Fruit fly (Drosophila melanogaster): ENCODE measurements around the gene CG13005.

Gene CG13005

DNA sequence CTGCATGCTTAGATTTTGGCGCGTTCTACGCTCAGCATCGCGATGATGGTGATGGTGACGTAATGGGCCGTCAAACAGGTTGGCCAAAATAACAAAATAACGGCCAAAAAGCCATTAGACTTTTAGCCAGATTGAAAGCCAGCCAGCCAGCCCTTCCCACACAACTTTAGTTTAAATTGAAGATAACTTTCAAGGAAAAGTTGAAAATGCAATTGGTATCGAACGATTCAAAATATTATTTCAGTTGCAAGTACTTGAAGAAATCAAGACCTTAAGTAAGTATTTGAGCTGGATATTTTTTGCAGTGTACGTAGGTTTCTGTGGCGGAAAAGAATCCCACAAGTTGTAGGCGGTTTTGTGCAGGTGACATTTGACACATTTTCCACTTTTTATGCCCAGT lies 22.4 kb upstream of the CG13005 start (continued):
- TF ChIP-seq CG7963 (GFP tag; IDR thresholded peaks at IDR 0.05; ENCODE audit: partially characterized antibody) (no peak), CG6854 (GFP tag; optimal IDR thresholded peaks at IDR 0.05) (no peak), Rx (GFP tag; IDR thresholded peaks at IDR 0.05) (peak; percentile 32; the same call in 1 of the 2 replicates), CG18764 (GFP tag; optimal IDR thresholded peaks at IDR 0.05) (no peak), Doc3 (GFP tag; IDR thresholded peaks at IDR 0.05; ENCODE audit: partially characterized antibody) (no peak), Ptx1 (GFP tag; IDR thresholded peaks at IDR 0.05) (0 out of 2 replicates have a peak, but pooled peaks have one; percentile 33), Poxn (GFP tag; IDR thresholded peaks at IDR 0.05) (no peak), amos (GFP tag; IDR thresholded peaks at IDR 0.05; ENCODE audit: partially characterized antibody) (no peak), Dip2 (GFP tag; IDR thresholded peaks at IDR 0.05) (no peak), CG31224 (GFP tag; IDR thresholded peaks at IDR 0.05) (no peak), CG13287 (GFP tag; IDR thresholded peaks at IDR 0.05; ENCODE audit: partially characterized antibody) (no peak), CG30403 (GFP tag; optimal IDR thresholded peaks at IDR 0.05) (peak; percentile 6), danr (GFP tag; IDR thresholded peaks at IDR 0.05) (no peak), HLH4C (GFP tag; IDR thresholded peaks at IDR 0.05; ENCODE audit: partially characterized antibody) (no peak), Fer3 (tag; optimal IDR thresholded peaks at IDR 0.05) (peak; percentile 19), CTCF (GFP tag; optimal IDR thresholded peaks at IDR 0.05) (no peak), mam (GFP tag; optimal IDR thresholded peaks at IDR 0.05) (peak; percentile 34), NfI (GFP tag; optimal IDR thresholded peaks at IDR 0.05) (no peak), Ets65A (GFP tag) (peak; percentile 90), unc-4 (GFP tag; IDR thresholded peaks at IDR 0.05; ENCODE audit: partially characterized antibody) (no peak), Eip74EF (GFP tag; optimal IDR thresholded peaks at IDR 0.05) (peak in 1 of 2 experiments; percentile 14), Dll (GFP tag; IDR thresholded peaks at IDR 0.05; ENCODE audit: partially characterized antibody) (no peak), Abd-B (GFP tag; optimal IDR thresholded peaks at IDR 0.05) (no peak), oc (tag; optimal IDR thresholded peaks at IDR 0.05) (no peak), Taf1 (GFP tag; IDR thresholded peaks at IDR 0.05) (no peak), nom (GFP tag; optimal IDR thresholded peaks at IDR 0.05) (no peak), CG3281 (GFP tag; optimal IDR thresholded peaks at IDR 0.05) (peak; percentile 53), CG10147 (GFP tag; optimal IDR thresholded peaks at IDR 0.05) (peak; percentile 2), jigr1 (GFP tag; IDR thresholded peaks at IDR 0.05) (no peak), Tbp (GFP tag; optimal IDR thresholded peaks at IDR 0.05) (no peak), ERR (GFP tag; optimal IDR thresholded peaks at IDR 0.05) (no peak), lmd (GFP tag; IDR thresholded peaks at IDR 0.05) (peak; percentile 19; the same call in 1 of the 2 replicates), CG9876 (GFP tag; optimal IDR thresholded peaks at IDR 0.05) (no peak), psq (GFP tag; optimal IDR thresholded peaks at IDR 0.05) (no peak), CG4328 (GFP tag; optimal IDR thresholded peaks at IDR 0.05) (no peak), Med (GFP tag) (peak; percentile 88), ash1 (GFP tag; optimal IDR thresholded peaks at IDR 0.05) (no peak), sna (GFP tag; IDR thresholded peaks at IDR 0.05; ENCODE audit: partially characterized antibody) (no peak), maf-S (GFP tag; optimal IDR thresholded peaks at IDR 0.05) (peak; percentile 36), bcd (GFP tag; optimal IDR thresholded peaks at IDR 0.05) (no peak), Elba2 (GFP tag; optimal IDR thresholded peaks at IDR 0.05) (no peak), CG13894 (tag; optimal IDR thresholded peaks at IDR 0.05) (peak; percentile 15), Myb (GFP tag; optimal IDR thresholded peaks at IDR 0.05) (peak; percentile 22), hbn (GFP tag; IDR thresholded peaks at IDR 0.05; ENCODE audit: partially characterized antibody) (no peak)

All from whole organism, embryonic.